Fruit fly (Drosophila melanogaster) whole organism, embryonic: Measurements from ENCODE around the gene Use1.

Experiments
- Abd-B ChIP-seq: fragments of 200-800 bp; sonication (Bioruptor generic); optimal IDR thresholded peaks from 2 replicates; lab custom pipeline; 2018; ENCODE audit warnings: missing biosample characterization, mild to moderate bottlenecking, missing genetic modification characterization, moderate library complexity
- Atf-2 ChIP-seq: fragments of 200-800 bp; sonication (Bioruptor generic); optimal IDR thresholded peaks from 2 replicates; lab custom pipeline; 2016; ENCODE audit warnings: missing biosample characterization, missing genetic modification characterization
- Blimp-1 ChIP-seq: fragments of 200-800 bp; sonication (Bioruptor generic); optimal IDR thresholded peaks from 3 replicates; lab custom pipeline; 2018; ENCODE audit warnings: missing biosample characterization, missing genetic modification characterization, mild to moderate bottlenecking, moderate library complexity, missing genetic modification reagents
- BtbVII ChIP-seq: fragments of 200-800 bp; sonication (Bioruptor generic); optimal IDR thresholded peaks from 3 replicates; lab custom pipeline; 2017; ENCODE audit warnings: missing biosample characterization, mild to moderate bottlenecking, missing genetic modification characterization
- CG10565 ChIP-seq: fragments of 200-800 bp; sonication (Bioruptor generic); optimal IDR thresholded peaks from 3 replicates; lab custom pipeline; 2016; ENCODE audit warnings: missing biosample characterization, mild to moderate bottlenecking, missing genetic modification characterization
- CG12219 ChIP-seq: fragments of 200-800 bp; sonication (Bioruptor generic); optimal IDR thresholded peaks from 3 replicates; lab custom pipeline; 2018; ENCODE audit warnings: missing biosample characterization, mild to moderate bottlenecking, missing genetic modification characterization
- CG13287 ChIP-seq: fragments of 200-800 bp; sonication (Bioruptor generic); IDR thresholded peaks from 2 replicates; pipeline ENCODE4 v1.3.6; 2022; ENCODE audit warnings: missing biosample characterization, missing genetic modification characterization; ENCODE audit not compliant: partially characterized antibody
- CG13624 ChIP-seq: fragments of 200-800 bp; sonication (Bioruptor generic); optimal IDR thresholded peaks from 2 replicates; lab custom pipeline; 2016; ENCODE audit warnings: missing biosample characterization, missing genetic modification characterization
- CG14710 ChIP-seq: fragments of 200-800 bp; sonication (Bioruptor generic); optimal IDR thresholded peaks from 3 replicates; lab custom pipeline; 2019; ENCODE audit warnings: missing biosample characterization, mild to moderate bottlenecking, missing genetic modification characterization, moderate library complexity
- CG15269 ChIP-seq: fragments of 200-800 bp; sonication (Bioruptor generic); optimal IDR thresholded peaks from 2 replicates; lab custom pipeline; 2018; ENCODE audit warnings: missing biosample characterization, mild to moderate bottlenecking, missing genetic modification characterization, moderate library complexity
- CG18764 ChIP-seq: fragments of 200-800 bp; sonication (Bioruptor generic); optimal IDR thresholded peaks from 3 replicates; lab custom pipeline; 2016; ENCODE audit warnings: missing biosample characterization, missing genetic modification characterization
- CG30431 ChIP-seq: fragments of 200-800 bp; sonication (Bioruptor generic); optimal IDR thresholded peaks from 2 replicates; lab custom pipeline; 2017; ENCODE audit warnings: missing biosample characterization, missing genetic modification characterization
- CG3281 ChIP-seq: fragments of 200-800 bp; sonication (Bioruptor generic); optimal IDR thresholded peaks from 3 replicates; lab custom pipeline; 2017; ENCODE audit warnings: missing biosample characterization, mild to moderate bottlenecking, missing genetic modification characterization
- CG34376 ChIP-seq: fragments of 200-800 bp; sonication (Bioruptor generic); optimal IDR thresholded peaks from 2 replicates; lab custom pipeline; 2018; ENCODE audit warnings: missing biosample characterization, mild to moderate bottlenecking, missing genetic modification characterization
- CG4617 ChIP-seq: fragments of 200-800 bp; sonication (Bioruptor generic); optimal IDR thresholded peaks from 3 replicates; lab custom pipeline; 2016; ENCODE audit warnings: missing biosample characterization, missing genetic modification characterization, borderline replicate concordance
- CG6765 ChIP-seq: fragments of 200-800 bp; sonication (Bioruptor generic); optimal IDR thresholded peaks from 3 replicates; lab custom pipeline; 2017; ENCODE audit warnings: missing biosample characterization, mild to moderate bottlenecking, missing genetic modification characterization
- CG6791 ChIP-seq: fragments of 200-800 bp; sonication (Bioruptor generic); IDR thresholded peaks from 3 replicates; pipeline ENCODE4 v1.3.6; 2022; ENCODE audit warnings: missing biosample characterization, missing genetic modification characterization; ENCODE audit not compliant: partially characterized antibody
- CG7963 ChIP-seq: fragments of 200-800 bp; sonication (Bioruptor generic); IDR thresholded peaks from 3 replicates; pipeline ENCODE4 v1.3.6; 2022; ENCODE audit warnings: missing biosample characterization, missing genetic modification characterization; ENCODE audit not compliant: partially characterized antibody
- CG7987 ChIP-seq: fragments of 200-800 bp; sonication (Bioruptor generic); optimal IDR thresholded peaks from 2 replicates; lab custom pipeline; 2018; ENCODE audit warnings: missing biosample characterization, mild to moderate bottlenecking, missing genetic modification characterization, moderate library complexity
- CG8281 ChIP-seq: fragments of 200-800 bp; sonication (Bioruptor generic); optimal IDR thresholded peaks from 2 replicates; lab custom pipeline; 2018; ENCODE audit warnings: missing biosample characterization, mild to moderate bottlenecking, missing genetic modification characterization, moderate library complexity
- CG8924 ChIP-seq: fragments of 200-800 bp; optimal IDR thresholded peaks from 3 replicates; lab custom pipeline; 2019; ENCODE audit warnings: missing biosample characterization, mild to moderate bottlenecking, missing genetic modification characterization, moderate library complexity
- D19B ChIP-seq: fragments of 200-800 bp; sonication (Bioruptor generic); optimal IDR thresholded peaks from 2 replicates; lab custom pipeline; 2017; ENCODE audit warnings: missing biosample characterization, mild to moderate bottlenecking, missing genetic modification characterization
- Dek ChIP-seq: fragments of 200-800 bp; sonication (Bioruptor generic); optimal IDR thresholded peaks from 3 replicates; lab custom pipeline; 2019; ENCODE audit warnings: missing biosample characterization, mild to moderate bottlenecking, missing genetic modification characterization, moderate library complexity
- Dip3 ChIP-seq: fragments of 200-800 bp; sonication (Bioruptor generic); optimal IDR thresholded peaks from 3 replicates; lab custom pipeline; 2016; ENCODE audit warnings: missing biosample characterization, missing genetic modification characterization
- Doc3 ChIP-seq: fragments of 200-800 bp; sonication (Bioruptor generic); IDR thresholded peaks from 3 replicates; pipeline ENCODE4 v1.3.6; 2022; ENCODE audit warnings: missing biosample characterization, missing genetic modification characterization; ENCODE audit not compliant: partially characterized antibody
- Hand ChIP-seq: fragments of 200-800 bp; sonication (Bioruptor generic); optimal IDR thresholded peaks from 2 replicates; lab custom pipeline; 2017; ENCODE audit warnings: mild to moderate bottlenecking, missing biosample characterization, missing genetic modification reagents, missing genetic modification characterization
- Lpt ChIP-seq: fragments of >200 bp; optimal IDR thresholded peaks from 2 replicates; lab custom pipeline; 2018; ENCODE audit warnings: missing biosample characterization, missing genetic modification characterization
- NC2β ChIP-seq: fragments of 200-800 bp; sonication (Bioruptor generic); optimal IDR thresholded peaks from 2 replicates; lab custom pipeline; 2016; ENCODE audit warnings: missing biosample characterization, missing genetic modification characterization
- NFAT ChIP-seq: fragments of 200-800 bp; sonication (Bioruptor generic); IDR thresholded peaks from 2 replicates; pipeline ENCODE4 v1.3.6; 2022; ENCODE audit warnings: missing biosample characterization, missing genetic modification characterization
- NfI ChIP-seq: fragments of 200-800 bp; sonication (Bioruptor generic); optimal IDR thresholded peaks from 3 replicates; lab custom pipeline; 2018; ENCODE audit warnings: missing biosample characterization, mild to moderate bottlenecking, missing genetic modification characterization, moderate library complexity
- Rfx ChIP-seq: fragments of 200-800 bp; sonication (Bioruptor generic); IDR thresholded peaks from 2 replicates; pipeline ENCODE4 v1.3.6; 2022; ENCODE audit warnings: missing biosample characterization, missing genetic modification characterization
- Xbp1 ChIP-seq: fragments of 200-800 bp; sonication (Bioruptor generic); optimal IDR thresholded peaks from 3 replicates; lab custom pipeline; 2016; ENCODE audit warnings: missing biosample characterization, mild to moderate bottlenecking, missing genetic modification characterization
- Xrp1 ChIP-seq: fragments of 200-800 bp; sonication (Bioruptor generic); IDR thresholded peaks from 2 replicates; pipeline ENCODE4 v1.3.6; 2022; ENCODE audit warnings: missing biosample characterization, missing genetic modification characterization
- ap ChIP-seq: fragments of 200-800 bp; sonication (Bioruptor generic); IDR thresholded peaks from 2 replicates; pipeline ENCODE4 v1.3.6; 2022; ENCODE audit warnings: missing biosample characterization, missing genetic modification characterization
- bab2 ChIP-seq: fragments of 200-800 bp; sonication (Bioruptor generic); optimal IDR thresholded peaks from 2 replicates; lab custom pipeline; 2016; ENCODE audit warnings: missing biosample characterization, missing genetic modification characterization
- chn ChIP-seq: fragments of 200-800 bp; sonication (Bioruptor generic); optimal IDR thresholded peaks from 2 replicates; lab custom pipeline; 2016; ENCODE audit warnings: missing biosample characterization, missing genetic modification characterization
- da ChIP-seq: fragments of 200-800 bp; sonication (Bioruptor generic); optimal IDR thresholded peaks from 2 replicates; lab custom pipeline; 2016; ENCODE audit warnings: missing biosample characterization, missing genetic modification characterization
- dmrt11E ChIP-seq: fragments of 200-800 bp; sonication (Bioruptor generic); optimal IDR thresholded peaks from 3 replicates; lab custom pipeline; 2018; ENCODE audit warnings: missing biosample characterization, mild to moderate bottlenecking, missing genetic modification characterization, moderate library complexity
- eve ChIP-seq, 2 experiments: fragments of >200 bp; optimal IDR thresholded peaks; 2 replicates each; lab custom pipeline; 2017; ENCODE audit warnings: missing biosample characterization in 2 of 2, missing genetic modification characterization in 2 of 2
- gcm ChIP-seq: fragments of 200-800 bp; sonication (Bioruptor generic); optimal IDR thresholded peaks from 2 replicates; lab custom pipeline; 2019; ENCODE audit warnings: missing biosample characterization, mild to moderate bottlenecking, missing genetic modification characterization, moderate library complexity
- inv ChIP-seq: fragments of 200-800 bp; sonication (Bioruptor generic); IDR thresholded peaks from 2 replicates; pipeline ENCODE4 v1.3.6; 2022; ENCODE audit warnings: missing biosample characterization, missing genetic modification characterization; ENCODE audit not compliant: partially characterized antibody
- lola ChIP-seq, 3 experiments: fragments of >200 bp in 2 of 3; fragments of 200-800 bp in 1 of 3; sonication (Bioruptor generic) in 1 of 3; optimal IDR thresholded peaks; 2 replicates each; lab custom pipeline; 2017 to 2019; ENCODE audit warnings: missing biosample characterization in 3 of 3, missing genetic modification characterization in 3 of 3, mild to moderate bottlenecking in 1 of 3, moderate library complexity in 1 of 3
- scrt ChIP-seq: fragments of 200-800 bp; sonication (Bioruptor generic); optimal IDR thresholded peaks from 2 replicates; lab custom pipeline; 2018; ENCODE audit warnings: missing biosample characterization, mild to moderate bottlenecking, missing genetic modification characterization, moderate library complexity
- tgo ChIP-seq: fragments of 200-800 bp; sonication (Bioruptor generic); IDR thresholded peaks from 3 replicates; pipeline ENCODE4 v1.3.6; 2022; ENCODE audit warnings: missing biosample characterization, missing genetic modification characterization
- tio ChIP-seq: fragments of 200-800 bp; sonication (Bioruptor generic); optimal IDR thresholded peaks from 2 replicates; lab custom pipeline; 2017; ENCODE audit warnings: missing biosample characterization, missing genetic modification characterization, inconsistent platforms
- vfl ChIP-seq: fragments of 200-800 bp; sonication (Bioruptor generic); optimal IDR thresholded peaks from 2 replicates; lab custom pipeline; 2016; ENCODE audit warnings: missing biosample characterization, missing genetic modification characterization
- wek ChIP-seq: fragments of 200-800 bp; sonication (Bioruptor generic); optimal IDR thresholded peaks from 3 replicates; lab custom pipeline; 2018; ENCODE audit warnings: missing biosample characterization, mild to moderate bottlenecking, missing genetic modification characterization, moderate library complexity
- wor ChIP-seq: fragments of 200-800 bp; sonication (Bioruptor generic); IDR thresholded peaks from 2 replicates; pipeline ENCODE4 v1.3.6; 2022; ENCODE audit warnings: missing biosample characterization, missing genetic modification characterization

The Use1 gene

DNA sequence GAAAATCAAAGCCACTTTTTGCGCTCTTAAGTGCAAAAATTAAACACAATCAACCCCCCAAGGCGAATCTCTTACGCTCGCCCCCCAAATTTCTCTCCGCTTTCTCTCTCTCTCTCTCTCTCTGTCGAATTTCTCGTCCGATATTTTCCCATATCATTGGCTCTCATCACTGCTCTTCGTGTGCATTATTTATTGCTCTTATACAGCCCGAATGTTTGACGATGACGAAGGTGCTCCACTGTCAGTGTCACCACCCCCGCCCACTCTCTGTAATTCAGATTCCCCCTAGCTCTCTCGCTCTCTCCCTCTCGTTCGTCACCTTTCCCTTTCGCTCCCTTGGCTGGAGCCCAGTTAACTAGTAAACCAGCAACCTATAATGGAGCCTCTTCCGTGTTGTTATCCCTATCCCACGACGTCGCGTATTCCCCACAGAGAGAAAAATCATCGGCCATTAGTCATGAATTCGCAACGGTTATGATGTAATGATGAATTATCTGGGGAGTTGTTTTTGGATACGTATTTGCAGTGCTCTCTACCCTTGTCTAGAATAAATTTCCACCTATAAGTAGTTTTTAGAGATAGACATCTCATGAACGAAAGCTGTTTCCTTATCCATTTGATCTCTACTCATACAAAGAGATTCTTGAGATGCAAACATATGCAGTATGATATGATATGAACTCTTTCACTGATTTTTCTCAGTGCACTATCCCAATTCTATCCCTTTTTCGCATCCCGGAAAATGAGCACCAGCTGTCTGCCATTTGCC is 9.1 kb downstream of the Use1 start (continued):
- TF ChIP-seq chn (GFP tag; lab: Kevin White, UChicago) (peak; percentile 34), wek (no peak), BtbVII (peak; percentile 0), Abd-B (GFP tag; lab: Kevin White, UChicago) (peak; percentile 15), CG4617 (GFP tag; lab: Kevin White, UChicago) (no peak), CG8281 (tag; lab: Kevin White, UChicago) (peak; percentile 13), Xbp1 (GFP tag; lab: Kevin White, UChicago) (peak; percentile 49), CG18764 (GFP tag; lab: Kevin White, UChicago) (no peak), NFAT (GFP tag; lab: Robert Waterston, UW) (no peak), Hand (GFP tag; lab: Kevin White, UChicago) (peak; percentile 63), vfl (GFP tag; lab: Kevin White, UChicago) (peak; percentile 9), Doc3 (GFP tag; lab: Robert Waterston, UW) (no peak), Dip3 (peak; percentile 14), CG13287 (GFP tag; lab: Robert Waterston, UW) (no peak), NfI (GFP tag; lab: Kevin White, UChicago) (peak; percentile 65), gcm (GFP tag; lab: Kevin White, UChicago) (no peak), inv (GFP tag; lab: Robert Waterston, UW) (no peak), CG30431 (GFP tag; lab: Kevin White, UChicago) (peak; percentile 15), CG7963 (GFP tag; lab: Robert Waterston, UW) (no peak), CG3281 (GFP tag; lab: Kevin White, UChicago) (peak; percentile 69), scrt (peak; percentile 18), bab2 (GFP tag; lab: Kevin White, UChicago) (peak; percentile 54), D19B (peak; percentile 14), lola (GFP tag; optimal IDR thresholded peaks at IDR 0.05; lab: Kevin White, UChicago) (peak in 1 of 3 experiments; percentile 28), tgo (GFP tag; lab: Robert Waterston, UW) (peak; percentile 60), Dek (tag; lab: Kevin White, UChicago) (peak; percentile 12), CG13624 (peak; percentile 39), wor (GFP tag; lab: Robert Waterston, UW) (0 out of 2 replicates have a peak, but pooled peaks have one; percentile 17), CG6791 (GFP tag; lab: Robert Waterston, UW) (no peak), CG15269 (tag; lab: Kevin White, UChicago) (peak; percentile 57), Xrp1 (GFP tag; lab: Robert Waterston, UW) (peak; percentile 33; the same call in 1 of the 2 replicates), ap (GFP tag; lab: Robert Waterston, UW) (0 out of 2 replicates have a peak, but pooled peaks have one; percentile 3), CG8924 (tag; lab: Kevin White, UChicago) (peak; percentile 48), Blimp-1 (GFP tag; lab: Kevin White, UChicago) (peak; percentile 30), Rfx (GFP tag; lab: Robert Waterston, UW) (peak; percentile 39; the same call in 1 of the 2 replicates), CG34376 (GFP tag; lab: Kevin White, UChicago) (peak; percentile 17), da (GFP tag; lab: Kevin White, UChicago) (peak; percentile 26), NC2β (GFP tag; lab: Kevin White, UChicago) (peak; percentile 46), CG7987 (GFP tag; lab: Kevin White, UChicago) (no peak), tio (GFP tag; lab: Kevin White, UChicago) (peak; percentile 59), Lpt (GFP tag; lab: Kevin White, UChicago) (no peak), CG6765 (peak; percentile 45), dmrt11E (tag; lab: Kevin White, UChicago) (peak; percentile 36), eve (GFP tag; optimal IDR thresholded peaks at IDR 0.05; lab: Kevin White, UChicago) (peak in 1 of 2 experiments; percentile 86), Atf-2 (GFP tag; lab: Kevin White, UChicago) (no peak), CG14710 (tag; lab: Kevin White, UChicago) (peak; percentile 46), CG12219 (peak; percentile 17), CG10565 (GFP tag; lab: Kevin White, UChicago) (no peak)
